Fruit fly (Drosophila melanogaster): ENCODE data around the gene CG31323.

DNA sequence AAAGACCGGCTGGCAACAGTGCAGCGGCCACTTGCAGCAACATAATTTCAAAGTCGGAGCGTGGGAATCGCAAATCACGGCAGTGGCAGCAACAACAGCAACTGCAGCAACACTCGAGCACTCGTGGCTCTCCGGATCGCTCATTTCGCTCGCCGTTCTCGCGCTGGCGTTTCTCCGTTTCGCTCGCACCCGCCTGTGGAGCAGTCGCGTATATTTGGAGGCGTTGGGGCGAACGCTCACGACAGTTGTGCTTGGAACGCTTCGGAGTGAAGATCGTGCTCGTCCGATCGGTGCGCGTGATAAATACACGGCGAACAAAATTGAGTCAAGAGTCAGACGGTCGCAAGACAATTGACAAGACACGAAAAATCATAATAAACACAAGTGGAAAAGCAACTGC is 59.4 kb downstream of the CG31323 start, which contains the start of gene CG12290:
- TF ChIP-seq Sin3A (optimal IDR thresholded peaks at IDR 0.05) (no peak), ttk (optimal IDR thresholded peaks at IDR 0.05) (no peak), insv (optimal IDR thresholded peaks at IDR 0.05) (no peak), psq (optimal IDR thresholded peaks at IDR 0.05) (no peak), h (optimal IDR thresholded peaks at IDR 0.05) (no peak), Myc (optimal IDR thresholded peaks at IDR 0.05) (no peak)

All from Kc167 (cell line).